Fruit fly (Drosophila melanogaster) whole organism, embryonic: ENCODE measurements around the gene PH4alphaSG2.

ENCODE experiments used
- Adf1 ChIP-seq: fragments of 200-800 bp; sonication (Bioruptor generic); IDR thresholded peaks from 2 replicates; pipeline ENCODE4 v1.3.6; 2022; ENCODE audit warnings: missing biosample characterization, missing genetic modification characterization
- BEAF-32 ChIP-seq: fragments of 200-800 bp; sonication (Bioruptor generic); optimal IDR thresholded peaks from 3 replicates; lab custom pipeline; 2017; ENCODE audit warnings: missing biosample characterization, missing genetic modification characterization, mild to moderate bottlenecking, moderate library complexity, missing genetic modification reagents
- CG10431 ChIP-seq: fragments of 200-800 bp; sonication (Bioruptor generic); optimal IDR thresholded peaks from 3 replicates; lab custom pipeline; 2018; ENCODE audit warnings: missing biosample characterization, mild to moderate bottlenecking, missing genetic modification characterization
- CG11504 ChIP-seq: fragments of 200-800 bp; sonication (Bioruptor generic); optimal IDR thresholded peaks from 3 replicates; lab custom pipeline; 2019; ENCODE audit warnings: missing biosample characterization, mild to moderate bottlenecking, missing genetic modification characterization, moderate library complexity
- CG11560 ChIP-seq: fragments of 200-800 bp; sonication (Bioruptor generic); IDR thresholded peaks from 3 replicates; pipeline ENCODE4 v1.3.6; 2022; ENCODE audit warnings: missing biosample characterization, missing genetic modification characterization
- CG12769 ChIP-seq: fragments of 200-800 bp; sonication (Bioruptor generic); optimal IDR thresholded peaks from 2 replicates; lab custom pipeline; 2019; ENCODE audit warnings: missing biosample characterization, mild to moderate bottlenecking, missing genetic modification characterization, moderate library complexity
- CG15514 ChIP-seq: fragments of 200-800 bp; sonication (Bioruptor generic); optimal IDR thresholded peaks from 3 replicates; lab custom pipeline; 2017; ENCODE audit warnings: missing biosample characterization, missing genetic modification characterization, mild to moderate bottlenecking, moderate library complexity, missing genetic modification reagents
- CG17359 ChIP-seq: fragments of 200-800 bp; sonication (Bioruptor generic); optimal IDR thresholded peaks from 3 replicates; lab custom pipeline; 2018; ENCODE audit warnings: missing biosample characterization, mild to moderate bottlenecking, missing genetic modification characterization, moderate library complexity
- CG17568 ChIP-seq: fragments of 200-800 bp; sonication (Bioruptor generic); optimal IDR thresholded peaks from 2 replicates; lab custom pipeline; 2018; ENCODE audit warnings: missing biosample characterization, mild to moderate bottlenecking, missing genetic modification characterization, moderate library complexity
- CG18262 ChIP-seq: fragments of 200-800 bp; optimal IDR thresholded peaks from 3 replicates; lab custom pipeline; 2019; ENCODE audit warnings: missing biosample characterization, mild to moderate bottlenecking, missing genetic modification characterization, moderate library complexity
- CG18619 ChIP-seq: fragments of 200-800 bp; sonication (Bioruptor generic); optimal IDR thresholded peaks from 3 replicates; lab custom pipeline; 2017; ENCODE audit warnings: missing biosample characterization, mild to moderate bottlenecking, missing genetic modification characterization
- CG30431 ChIP-seq: fragments of 200-800 bp; sonication (Bioruptor generic); optimal IDR thresholded peaks from 2 replicates; lab custom pipeline; 2017; ENCODE audit warnings: missing biosample characterization, missing genetic modification characterization
- CG31224 ChIP-seq: fragments of 200-800 bp; sonication (Bioruptor generic); IDR thresholded peaks from 2 replicates; pipeline ENCODE4 v1.3.6; 2022; ENCODE audit warnings: missing biosample characterization, missing genetic modification characterization
- CG34422 ChIP-seq: fragments of 200-800 bp; sonication (Bioruptor generic); IDR thresholded peaks from 3 replicates; pipeline ENCODE4 v1.3.6; 2022; ENCODE audit warnings: missing biosample characterization, missing genetic modification characterization
- D19A ChIP-seq: fragments of 200-800 bp; optimal IDR thresholded peaks from 3 replicates; lab custom pipeline; 2019; ENCODE audit warnings: missing biosample characterization, mild to moderate bottlenecking, missing genetic modification characterization, moderate library complexity
- E2f2 ChIP-seq: fragments of 200-800 bp; sonication (Bioruptor generic); IDR thresholded peaks from 2 replicates; pipeline ENCODE4 v1.3.6; 2022; ENCODE audit warnings: missing biosample characterization, missing genetic modification characterization
- Fer1 ChIP-seq: fragments of 200-800 bp; sonication (Bioruptor generic); optimal IDR thresholded peaks from 2 replicates; lab custom pipeline; 2017; ENCODE audit warnings: missing biosample characterization, mild to moderate bottlenecking, missing genetic modification characterization
- HLH54F ChIP-seq: fragments of 200-800 bp; sonication (Bioruptor generic); optimal IDR thresholded peaks from 3 replicates; lab custom pipeline; 2016; ENCODE audit warnings: missing biosample characterization, missing genetic modification characterization
- Hr78 ChIP-seq, 2 experiments: fragments of 200-800 bp in 1 of 2; fragments of >200 bp in 1 of 2; sonication (Bioruptor generic) in 1 of 2; optimal IDR thresholded peaks; 2 replicates each; lab custom pipeline; 2017 to 2019; ENCODE audit warnings: missing biosample characterization in 2 of 2, missing genetic modification characterization in 2 of 2, mild to moderate bottlenecking in 1 of 2, moderate library complexity in 1 of 2
- Oli ChIP-seq: fragments of 200-800 bp; sonication (Bioruptor generic); optimal IDR thresholded peaks from 2 replicates; lab custom pipeline; 2018; ENCODE audit warnings: missing biosample characterization, mild to moderate bottlenecking, missing genetic modification characterization, moderate library complexity
- Opbp ChIP-seq: fragments of 200-800 bp; sonication (Bioruptor generic); IDR thresholded peaks from 3 replicates; pipeline ENCODE4 v1.3.6; 2022; ENCODE audit warnings: missing biosample characterization, missing genetic modification characterization; ENCODE audit not compliant: partially characterized antibody
- Pdp1 ChIP-seq, 2 experiments: fragments of 200-800 bp; sonication (Bioruptor generic); optimal IDR thresholded peaks; 3 replicates each; lab custom pipeline; 2016; ENCODE audit warnings: missing biosample characterization in 2 of 2, missing genetic modification characterization in 2 of 2, mild to moderate bottlenecking in 1 of 2, moderate library complexity in 1 of 2
- Stat92E ChIP-seq, 3 experiments: fragments of >200 bp in 2 of 3; fragments of 200-800 bp in 1 of 3; sonication (Bioruptor generic) in 1 of 3; optimal IDR thresholded peaks; 2 replicates each; lab custom pipeline; 2017 to 2019; ENCODE audit warnings: missing biosample characterization in 3 of 3, missing genetic modification characterization in 3 of 3, mild to moderate bottlenecking in 1 of 3, moderate library complexity in 1 of 3
- Xbp1 ChIP-seq: fragments of 200-800 bp; sonication (Bioruptor generic); optimal IDR thresholded peaks from 3 replicates; lab custom pipeline; 2016; ENCODE audit warnings: missing biosample characterization, mild to moderate bottlenecking, missing genetic modification characterization
- ato ChIP-seq: fragments of 200-800 bp; sonication (Bioruptor generic); IDR thresholded peaks from 2 replicates; pipeline ENCODE4 v1.3.6; 2022; ENCODE audit warnings: missing biosample characterization, missing genetic modification characterization; ENCODE audit not compliant: partially characterized antibody
- chinmo ChIP-seq: fragments of 200-800 bp; sonication (Bioruptor generic); IDR thresholded peaks from 4 replicates; pipeline ENCODE4 v1.3.6; 2022; ENCODE audit warnings: missing biosample characterization, missing genetic modification characterization; ENCODE audit not compliant: partially characterized antibody
- chm ChIP-seq: fragments of 200-800 bp; sonication (Bioruptor generic); IDR thresholded peaks from 2 replicates; pipeline ENCODE4 v1.3.6; 2022; ENCODE audit warnings: missing biosample characterization, missing genetic modification characterization
- crol ChIP-seq: fragments of 200-800 bp; sonication (Bioruptor generic); IDR thresholded peaks from 2 replicates; pipeline ENCODE4 v1.3.6; 2022; ENCODE audit warnings: missing biosample characterization, missing genetic modification characterization
- crp ChIP-seq, 2 experiments: fragments of 200-800 bp; sonication (Bioruptor generic); optimal IDR thresholded peaks; 2 replicates in 1 of 2; 3 replicates in 1 of 2; lab custom pipeline; 2017; ENCODE audit warnings: missing biosample characterization in 2 of 2, missing genetic modification characterization in 2 of 2, mild to moderate bottlenecking in 1 of 2, moderate library complexity in 1 of 2
- danr ChIP-seq: fragments of 200-800 bp; sonication (Bioruptor generic); IDR thresholded peaks from 2 replicates; pipeline ENCODE4 v1.3.6; 2022; ENCODE audit warnings: missing biosample characterization, missing genetic modification characterization
- dysf ChIP-seq: fragments of 200-800 bp; sonication (Bioruptor generic); IDR thresholded peaks from 3 replicates; pipeline ENCODE4 v1.3.6; 2022; ENCODE audit warnings: missing biosample characterization, missing genetic modification characterization
- ewg ChIP-seq: fragments of 200-800 bp; sonication (Bioruptor generic); optimal IDR thresholded peaks from 3 replicates; lab custom pipeline; 2017; ENCODE audit warnings: mild to moderate bottlenecking, missing biosample characterization, missing genetic modification reagents, missing genetic modification characterization
- kay ChIP-seq: fragments of 200-800 bp; sonication (Bioruptor generic); optimal IDR thresholded peaks from 2 replicates; lab custom pipeline; 2016; ENCODE audit warnings: missing biosample characterization, missing genetic modification characterization
- nau ChIP-seq: fragments of 200-800 bp; sonication (Bioruptor generic); optimal IDR thresholded peaks from 3 replicates; lab custom pipeline; 2017; ENCODE audit warnings: missing biosample characterization, mild to moderate bottlenecking, missing genetic modification characterization, missing genetic modification reagents
- nerfin-1 ChIP-seq: fragments of 200-800 bp; sonication (Bioruptor generic); optimal IDR thresholded peaks from 3 replicates; lab custom pipeline; 2019; ENCODE audit warnings: missing biosample characterization, mild to moderate bottlenecking, missing genetic modification characterization, moderate library complexity
- odd ChIP-seq: fragments of 200-800 bp; sonication (Bioruptor generic); optimal IDR thresholded peaks from 2 replicates; lab custom pipeline; 2017; ENCODE audit warnings: missing biosample characterization, mild to moderate bottlenecking, missing genetic modification characterization
- onecut ChIP-seq: fragments of 200-800 bp; sonication (Bioruptor generic); IDR thresholded peaks from 2 replicates; pipeline ENCODE4 v1.3.6; 2022; ENCODE audit warnings: missing biosample characterization, missing genetic modification characterization
- pros ChIP-seq: fragments of 200-800 bp; sonication (Bioruptor generic); optimal IDR thresholded peaks from 3 replicates; lab custom pipeline; 2019; ENCODE audit warnings: missing biosample characterization, mild to moderate bottlenecking, missing genetic modification characterization, moderate library complexity
- scrt ChIP-seq: fragments of 200-800 bp; sonication (Bioruptor generic); optimal IDR thresholded peaks from 2 replicates; lab custom pipeline; 2018; ENCODE audit warnings: missing biosample characterization, mild to moderate bottlenecking, missing genetic modification characterization, moderate library complexity
- sd ChIP-seq: fragments of 200-800 bp; sonication (Bioruptor generic); optimal IDR thresholded peaks from 3 replicates; lab custom pipeline; 2018; ENCODE audit warnings: missing biosample characterization, mild to moderate bottlenecking, missing genetic modification characterization, moderate library complexity
- tap ChIP-seq: fragments of 200-800 bp; optimal IDR thresholded peaks from 3 replicates; lab custom pipeline; 2019; ENCODE audit warnings: missing biosample characterization, mild to moderate bottlenecking, missing genetic modification characterization, moderate library complexity
- tll ChIP-seq, 2 experiments: fragments of 200-800 bp in 1 of 2; fragments of >200 bp in 1 of 2; sonication (Bioruptor generic) in 1 of 2; optimal IDR thresholded peaks; 2 replicates each; lab custom pipeline; 2017 to 2019; ENCODE audit warnings: missing biosample characterization in 2 of 2, missing genetic modification characterization in 2 of 2, mild to moderate bottlenecking in 1 of 2, moderate library complexity in 1 of 2
- twi ChIP-seq: fragments of 200-800 bp; optimal IDR thresholded peaks from 2 replicates; lab custom pipeline; 2019; ENCODE audit warnings: missing biosample characterization, mild to moderate bottlenecking, missing genetic modification characterization, moderate library complexity
- vvl ChIP-seq: fragments of 200-800 bp; sonication (Bioruptor generic); IDR thresholded peaks from 2 replicates; pipeline ENCODE4 v1.3.6; 2022; ENCODE audit warnings: missing biosample characterization, missing genetic modification characterization
- z ChIP-seq: fragments of 200-800 bp; sonication (Bioruptor generic); IDR thresholded peaks from 3 replicates; pipeline ENCODE4 v1.3.6; 2022; ENCODE audit warnings: missing biosample characterization, missing genetic modification characterization
- zen2 ChIP-seq: fragments of 200-800 bp; sonication (Bioruptor generic); IDR thresholded peaks from 3 replicates; pipeline ENCODE4 v1.3.6; 2022; ENCODE audit warnings: missing biosample characterization, missing genetic modification characterization; ENCODE audit not compliant: partially characterized antibody

PH4alphaSG2 gene

DNA sequence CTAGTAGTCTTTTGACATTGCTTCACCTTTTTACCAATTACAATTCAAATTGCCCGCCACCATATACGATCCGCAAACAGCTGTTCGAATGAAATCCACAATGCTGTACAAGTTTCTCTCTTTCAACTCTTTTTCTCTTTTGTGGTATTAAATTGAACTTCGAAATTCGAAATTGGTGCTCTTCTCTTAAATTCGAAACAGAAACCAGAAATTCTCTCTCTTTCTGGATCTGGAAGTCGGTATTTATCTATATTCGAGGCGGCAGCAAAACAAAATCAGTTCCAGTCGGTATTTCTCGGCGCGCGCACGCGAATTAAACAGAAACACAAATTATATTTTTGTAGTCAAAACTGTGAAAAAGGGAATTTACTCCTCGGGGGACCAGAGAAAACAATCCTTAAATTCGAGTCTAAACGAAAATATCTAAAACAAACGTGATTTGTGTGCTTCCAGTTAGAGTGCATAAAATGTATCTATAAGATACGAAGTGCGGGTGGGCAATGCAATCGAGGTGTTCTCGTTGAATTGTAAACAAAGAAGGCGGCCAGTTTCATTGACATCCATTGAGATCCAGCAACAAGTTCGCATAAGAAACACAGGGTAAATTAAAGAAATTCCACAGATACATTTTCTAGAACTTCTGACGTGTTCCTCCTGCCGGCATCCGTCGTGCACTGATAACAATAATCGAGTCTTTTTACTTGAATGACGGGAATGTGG is 23.9 kb upstream of the PH4alphaSG2 start, which contains the start of gene PH4alphaEFB (continued):
- TF ChIP-seq CG34422 (peak; percentile 56; the same call in 2 of the 3 replicates), nau (GFP tag; lab: Kevin White, UChicago) (peak; percentile 34), Xbp1 (GFP tag; lab: Kevin White, UChicago) (peak; percentile 5), CG12769 (tag; lab: Kevin White, UChicago) (peak; percentile 78), Adf1 (GFP tag; lab: Robert Waterston, UW) (no peak; the same call in 1 of the 2 replicates), tap (tag; lab: Kevin White, UChicago) (peak; percentile 5), BEAF-32 (GFP tag; lab: Kevin White, UChicago) (no peak), crp (GFP tag; optimal IDR thresholded peaks at IDR 0.05; lab: Kevin White, UChicago) (peak; percentile 20 to 84), CG18262 (tag; lab: Kevin White, UChicago) (peak; percentile 1), zen2 (GFP tag; lab: Robert Waterston, UW) (peak; percentile 54; the same call in 2 of the 3 replicates), E2f2 (GFP tag; lab: Robert Waterston, UW) (peak; percentile 92), CG18619 (GFP tag; lab: Kevin White, UChicago) (no peak), pros (GFP tag; lab: Kevin White, UChicago) (peak; percentile 65), onecut (GFP tag; lab: Robert Waterston, UW) (peak; percentile 29; the same call in 1 of the 2 replicates), dysf (GFP tag; lab: Robert Waterston, UW) (no peak), CG17359 (tag; lab: Kevin White, UChicago) (no peak), CG11560 (no peak), Stat92E (GFP tag; optimal IDR thresholded peaks at IDR 0.05; lab: Kevin White, UChicago) (peak in 1 of 3 experiments; percentile 56), ewg (GFP tag; lab: Kevin White, UChicago) (peak; percentile 76), CG11504 (tag; lab: Kevin White, UChicago) (peak; percentile 29), Fer1 (GFP tag; lab: Kevin White, UChicago) (peak; percentile 45), danr (GFP tag; lab: Robert Waterston, UW) (no peak), scrt (GFP tag; lab: Kevin White, UChicago) (peak; percentile 84), CG17568 (peak; percentile 58), CG10431 (GFP tag; lab: Kevin White, UChicago) (peak; percentile 5), Hr78 (GFP tag; optimal IDR thresholded peaks at IDR 0.05; lab: Kevin White, UChicago) (peak in 1 of 2 experiments; percentile 3), HLH54F (GFP tag; lab: Kevin White, UChicago) (no peak), CG30431 (GFP tag; lab: Kevin White, UChicago) (no peak), CG31224 (GFP tag; lab: Robert Waterston, UW) (no peak), D19A (peak; percentile 43), Opbp (0 out of 3 replicates have a peak, but pooled peaks have one; percentile 22), odd (GFP tag; lab: Kevin White, UChicago) (peak; percentile 1)

DNA sequence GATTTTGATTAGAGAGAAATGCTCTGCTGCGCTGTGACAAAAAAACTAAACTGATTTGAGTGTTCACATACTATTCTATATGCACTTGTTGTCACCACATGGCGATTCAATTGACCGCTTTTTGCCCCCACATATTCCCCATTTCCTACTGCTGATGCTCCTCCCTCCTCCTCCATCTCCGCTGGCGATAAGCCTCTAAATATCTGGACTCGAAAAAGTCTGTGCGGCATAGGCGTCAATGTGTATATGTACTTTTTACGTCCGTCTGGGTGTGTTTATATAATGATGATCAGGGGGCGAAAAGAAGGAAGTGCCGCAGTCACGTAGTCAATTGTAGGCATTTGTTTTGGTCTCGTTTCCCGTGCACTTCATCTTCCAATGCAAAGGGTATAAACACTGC is 23.4 kb upstream of the PH4alphaSG2 start:
- TF ChIP-seq sd (tag; lab: Kevin White, UChicago) = peak; percentile 10
- 0 out of 2 replicates have a peak, but pooled peaks have one; percentile 7 for TF ChIP-seq onecut (GFP tag; lab: Robert Waterston, UW)
- 0 out of 2 replicates have a peak, but pooled peaks have one; percentile 15 for TF ChIP-seq vvl (GFP tag; lab: Robert Waterston, UW)
- 0 out of 4 replicates have a peak, but pooled peaks have one; percentile 28 for TF ChIP-seq chinmo (GFP tag; lab: Robert Waterston, UW)
- TF ChIP-seq chm (GFP tag; lab: Robert Waterston, UW) = 0 out of 2 replicates have a peak, but pooled peaks have one; percentile 27
- TF ChIP-seq Oli (tag; lab: Kevin White, UChicago) = no peak
- no peak for TF ChIP-seq nerfin-1 (tag; lab: Kevin White, UChicago)
- TF ChIP-seq Pdp1 (GFP tag; optimal IDR thresholded peaks at IDR 0.05; lab: Kevin White, UChicago) = peak in 1 of 2 experiments; percentile 95
- TF ChIP-seq kay (GFP tag; lab: Kevin White, UChicago) = no peak
- TF ChIP-seq ato (GFP tag; lab: Robert Waterston, UW) = peak; percentile 33; the same call in 1 of the 2 replicates
- peak; percentile 75 for TF ChIP-seq crol (GFP tag; lab: Robert Waterston, UW)
- TF ChIP-seq twi (tag; lab: Kevin White, UChicago) = peak; percentile 30
- TF ChIP-seq z (GFP tag; lab: Robert Waterston, UW) = 0 out of 3 replicates have a peak, but pooled peaks have one; percentile 30
- peak; percentile 4 for TF ChIP-seq CG15514 (GFP tag; lab: Kevin White, UChicago)
- TF ChIP-seq tll (GFP tag; optimal IDR thresholded peaks at IDR 0.05; lab: Kevin White, UChicago) = peak in 1 of 2 experiments; percentile 31
